Fruit fly (Drosophila melanogaster): ENCODE data around the gene Prosbeta3.

Gene Prosbeta3

DNA sequence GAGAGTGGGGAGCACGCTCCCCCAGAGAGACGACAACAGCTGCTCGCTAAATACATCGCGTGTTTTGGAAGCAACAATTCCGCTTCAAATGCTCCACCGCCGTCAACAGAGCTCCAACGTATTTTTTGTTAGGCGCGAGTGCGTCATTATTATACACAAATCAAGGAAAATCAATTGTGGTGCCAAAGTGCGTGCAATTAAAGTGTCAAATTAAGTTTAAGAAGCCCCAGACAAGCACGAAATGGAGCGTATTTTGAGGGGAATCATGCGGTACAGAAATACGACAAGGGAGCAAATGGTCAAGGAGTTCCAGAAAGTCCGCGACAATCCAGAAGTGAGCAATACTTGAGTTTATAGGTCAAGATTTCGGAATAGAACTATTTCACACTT is 25.3 kb downstream of the Prosbeta3 start, which contains the start of gene CAHbeta (continued):
- TF ChIP-seq CG32532 (GFP tag; IDR thresholded peaks at IDR 0.05) = peak; percentile 36; the same call in 1 of the 2 replicates
- TF ChIP-seq tll (GFP tag; optimal IDR thresholded peaks at IDR 0.05) = no peak
- peak; percentile 21; the same call in 1 of the 3 replicates for TF ChIP-seq CG34224 (GFP tag; IDR thresholded peaks at IDR 0.05; ENCODE audit: partially characterized antibody)
- TF ChIP-seq Dll (GFP tag; IDR thresholded peaks at IDR 0.05; ENCODE audit: partially characterized antibody) = peak; percentile 34; the same call in 1 of the 4 replicates
- peak; percentile 65 for TF ChIP-seq Hand (GFP tag; optimal IDR thresholded peaks at IDR 0.05)
- no peak for TF ChIP-seq CG7928 (GFP tag; optimal IDR thresholded peaks at IDR 0.05)
- peak; percentile 17 for TF ChIP-seq exex (tag; optimal IDR thresholded peaks at IDR 0.05)
- no peak for TF ChIP-seq Nf-YA (GFP tag; IDR thresholded peaks at IDR 0.05)
- no peak for TF ChIP-seq CG8924 (tag; optimal IDR thresholded peaks at IDR 0.05)
- peak; percentile 61 for TF ChIP-seq sug (tag; optimal IDR thresholded peaks at IDR 0.05)
- TF ChIP-seq gro (GFP tag; optimal IDR thresholded peaks at IDR 0.05) = peak; percentile 36
- no peak for TF ChIP-seq CG1603 (tag; optimal IDR thresholded peaks at IDR 0.05)
- peak; percentile 12; the same call in 1 of the 3 replicates for TF ChIP-seq CG34422 (GFP tag; IDR thresholded peaks at IDR 0.05)
- peak; percentile 81 for TF ChIP-seq CG34376 (GFP tag; optimal IDR thresholded peaks at IDR 0.05)
- TF ChIP-seq hb (GFP tag; IDR thresholded peaks at IDR 0.05; ENCODE audit: partially characterized antibody) = no peak
- no peak for TF ChIP-seq hkb (optimal IDR thresholded peaks at IDR 0.05)
- TF ChIP-seq hkb (GFP tag; IDR thresholded peaks at IDR 0.05) = peak; percentile 44; the same call in 1 of the 2 replicates
- TF ChIP-seq vnd (GFP tag; IDR thresholded peaks at IDR 0.05; ENCODE audit: partially characterized antibody) = no peak
- TF ChIP-seq Atf3 (GFP tag; optimal IDR thresholded peaks at IDR 0.05) = no peak
- no peak for TF ChIP-seq MESR4 (GFP tag; optimal IDR thresholded peaks at IDR 0.05)
- TF ChIP-seq CG13894 (tag; optimal IDR thresholded peaks at IDR 0.05) = no peak
- no peak for TF ChIP-seq pzg (GFP tag; optimal IDR thresholded peaks at IDR 0.05)
- TF ChIP-seq Rfx (GFP tag; IDR thresholded peaks at IDR 0.05) = peak; percentile 19; the same call in 1 of the 2 replicates

DNA sequence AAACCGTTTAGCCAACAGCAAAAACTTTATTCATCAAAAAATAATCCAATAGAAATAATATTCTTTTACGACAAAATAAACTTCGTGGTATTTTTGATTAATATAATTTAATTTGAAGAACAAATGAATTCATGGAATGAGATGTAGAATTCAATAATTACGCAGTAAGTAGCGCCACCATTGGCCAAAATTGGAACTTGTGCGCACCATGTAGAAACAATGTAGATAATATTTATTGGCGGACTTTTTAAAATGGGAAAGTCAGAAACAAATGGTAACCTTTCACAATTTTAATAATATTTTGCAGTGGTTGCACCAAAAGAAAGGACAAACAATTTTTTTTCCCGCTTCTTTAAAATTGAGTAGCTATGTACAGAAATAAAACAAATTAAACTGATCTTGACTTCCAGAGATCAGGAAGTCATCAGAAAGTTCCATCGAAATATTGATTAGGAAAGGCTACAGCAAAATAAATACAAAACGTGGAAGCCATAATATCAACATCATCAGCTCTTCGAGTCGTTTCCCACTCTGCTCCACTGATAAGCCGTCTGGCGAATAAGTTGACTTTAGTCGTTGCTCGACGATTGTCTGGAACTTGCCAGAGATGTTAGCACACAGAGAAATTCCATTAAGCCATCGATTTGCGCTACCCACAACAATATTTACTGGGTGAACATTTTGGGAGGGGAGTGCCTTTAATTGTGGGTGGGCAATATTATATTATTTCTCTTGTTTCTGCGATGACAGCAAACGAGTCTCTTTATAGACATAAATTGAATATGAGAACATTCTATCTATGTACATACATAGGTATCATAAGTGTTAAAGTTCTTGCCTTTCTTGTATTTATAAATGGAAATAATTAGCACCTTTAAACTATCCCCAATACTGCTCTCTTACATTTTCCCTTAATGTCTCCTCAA is 25.9 kb downstream of the Prosbeta3 start:
- TF ChIP-seq Jarid2 (GFP tag; optimal IDR thresholded peaks at IDR 0.05) (no peak), kah (GFP tag; optimal IDR thresholded peaks at IDR 0.05) (no peak), CG2199 (GFP tag; IDR thresholded peaks at IDR 0.05) (peak; percentile 82; the same call in 2 of the 3 replicates), exex (tag; optimal IDR thresholded peaks at IDR 0.05) (peak; percentile 43), grau (tag; optimal IDR thresholded peaks at IDR 0.05) (peak; percentile 38), lab (GFP tag; optimal IDR thresholded peaks at IDR 0.05) (peak; percentile 39), CG2202 (tag; optimal IDR thresholded peaks at IDR 0.05) (no peak), CG33213 (GFP tag; optimal IDR thresholded peaks at IDR 0.05) (peak; percentile 9), Vsx1 (GFP tag; optimal IDR thresholded peaks at IDR 0.05) (peak; percentile 53), onecut (GFP tag; IDR thresholded peaks at IDR 0.05) (no peak), NC2β (GFP tag; optimal IDR thresholded peaks at IDR 0.05) (no peak), CG10267 (tag; optimal IDR thresholded peaks at IDR 0.05) (peak; percentile 17), pnt (GFP tag; optimal IDR thresholded peaks at IDR 0.05) (peak; percentile 10), CG10431 (GFP tag; optimal IDR thresholded peaks at IDR 0.05) (no peak), sqz (GFP tag; optimal IDR thresholded peaks at IDR 0.05) (no peak), phol (tag; optimal IDR thresholded peaks at IDR 0.05) (peak; percentile 16), chif (GFP tag; optimal IDR thresholded peaks at IDR 0.05) (peak in 1 of 2 experiments; percentile 30), Adf1 (GFP tag; IDR thresholded peaks at IDR 0.05) (no peak), dysf (GFP tag; IDR thresholded peaks at IDR 0.05) (no peak), nom (GFP tag; optimal IDR thresholded peaks at IDR 0.05) (peak; percentile 86), HmgD (GFP tag; optimal IDR thresholded peaks at IDR 0.05) (peak; percentile 11), odd (GFP tag; optimal IDR thresholded peaks at IDR 0.05) (no peak), CG10274 (GFP tag; optimal IDR thresholded peaks at IDR 0.05) (no peak), stc (GFP tag; IDR thresholded peaks at IDR 0.05) (no peak), lov (optimal IDR thresholded peaks at IDR 0.05) (no peak), lov (GFP tag; IDR thresholded peaks at IDR 0.05) (0 out of 3 replicates have a peak, but pooled peaks have one; percentile 4)

Measured in whole organism, embryonic.